Fruit fly (Drosophila melanogaster) whole organism, embryonic: ENCODE measurements around the gene CG31883.

Experiments used
- ATbp ChIP-seq: fragments of 200-800 bp; sonication (Bioruptor generic); optimal IDR thresholded peaks from 2 replicates; lab custom pipeline; 2017; ENCODE audit warnings: missing biosample characterization, mild to moderate bottlenecking, missing genetic modification characterization, missing genetic modification reagents
- Abd-B ChIP-seq: fragments of 200-800 bp; sonication (Bioruptor generic); optimal IDR thresholded peaks from 2 replicates; lab custom pipeline; 2018; ENCODE audit warnings: missing biosample characterization, mild to moderate bottlenecking, missing genetic modification characterization, moderate library complexity
- Atf3 ChIP-seq: fragments of 200-800 bp; sonication (Bioruptor generic); optimal IDR thresholded peaks from 3 replicates; lab custom pipeline; 2016; ENCODE audit warnings: missing biosample characterization, missing genetic modification characterization
- B-H2 ChIP-seq: fragments of 200-800 bp; sonication (Bioruptor generic); optimal IDR thresholded peaks from 2 replicates; lab custom pipeline; 2018; ENCODE audit warnings: missing biosample characterization, mild to moderate bottlenecking, missing genetic modification characterization
- CG10654 ChIP-seq: fragments of 200-800 bp; sonication (Bioruptor generic); optimal IDR thresholded peaks from 2 replicates; lab custom pipeline; 2016; ENCODE audit warnings: missing biosample characterization, missing genetic modification characterization
- CG11696 ChIP-seq: fragments of 200-800 bp; sonication (Bioruptor generic); IDR thresholded peaks from 2 replicates; pipeline ENCODE4 v1.3.6; 2022; ENCODE audit warnings: missing biosample characterization, missing genetic modification characterization
- CG12659 ChIP-seq: fragments of 200-800 bp; sonication (Bioruptor generic); optimal IDR thresholded peaks from 3 replicates; lab custom pipeline; 2017; ENCODE audit warnings: mild to moderate bottlenecking, missing biosample characterization, missing genetic modification reagents, missing genetic modification characterization
- CG12744 ChIP-seq: fragments of 200-800 bp; sonication (Bioruptor generic); optimal IDR thresholded peaks from 2 replicates; lab custom pipeline; 2016; ENCODE audit warnings: missing biosample characterization, missing genetic modification characterization
- CG14441 ChIP-seq: fragments of 200-800 bp; sonication (Bioruptor generic); IDR thresholded peaks from 2 replicates; pipeline ENCODE4 v1.3.6; 2022; ENCODE audit warnings: missing biosample characterization, missing genetic modification characterization
- CG15011 ChIP-seq: fragments of 200-800 bp; sonication (Bioruptor generic); optimal IDR thresholded peaks from 3 replicates; lab custom pipeline; 2018; ENCODE audit warnings: missing biosample characterization, mild to moderate bottlenecking, missing genetic modification characterization
- CG15601 ChIP-seq: fragments of 200-800 bp; sonication (Bioruptor generic); optimal IDR thresholded peaks from 3 replicates; lab custom pipeline; 2019; ENCODE audit warnings: missing biosample characterization, mild to moderate bottlenecking, missing genetic modification characterization, moderate library complexity
- CG17568 ChIP-seq: fragments of 200-800 bp; sonication (Bioruptor generic); optimal IDR thresholded peaks from 2 replicates; lab custom pipeline; 2018; ENCODE audit warnings: missing biosample characterization, mild to moderate bottlenecking, missing genetic modification characterization, moderate library complexity
- CG17612 ChIP-seq: fragments of 200-800 bp; sonication (Bioruptor generic); IDR thresholded peaks from 2 replicates; pipeline ENCODE4 v1.3.6; 2022; ENCODE audit warnings: missing biosample characterization, missing genetic modification characterization
- CG18262 ChIP-seq: fragments of 200-800 bp; optimal IDR thresholded peaks from 3 replicates; lab custom pipeline; 2019; ENCODE audit warnings: missing biosample characterization, mild to moderate bottlenecking, missing genetic modification characterization, moderate library complexity
- CG18599 ChIP-seq: fragments of 200-800 bp; sonication (Bioruptor generic); optimal IDR thresholded peaks from 3 replicates; lab custom pipeline; 2017; ENCODE audit warnings: missing biosample characterization, missing genetic modification characterization, mild to moderate bottlenecking, moderate library complexity, missing genetic modification reagents
- CG2120 ChIP-seq: fragments of 200-800 bp; sonication (Bioruptor generic); optimal IDR thresholded peaks from 3 replicates; lab custom pipeline; 2016; ENCODE audit warnings: missing biosample characterization, missing genetic modification characterization
- CG3065 ChIP-seq: fragments of 200-800 bp; sonication (Bioruptor generic); optimal IDR thresholded peaks from 2 replicates; lab custom pipeline; 2016; ENCODE audit warnings: missing biosample characterization, missing genetic modification characterization
- CG42726 ChIP-seq: fragments of 200-800 bp; sonication (Bioruptor generic); IDR thresholded peaks from 2 replicates; pipeline ENCODE4 v1.3.6; 2022; ENCODE audit warnings: missing biosample characterization, missing genetic modification characterization; ENCODE audit not compliant: partially characterized antibody
- CG4282 ChIP-seq: fragments of 200-800 bp; sonication (Bioruptor generic); optimal IDR thresholded peaks from 2 replicates; lab custom pipeline; 2016; ENCODE audit warnings: missing biosample characterization, missing genetic modification characterization
- CG4360 ChIP-seq: fragments of 200-800 bp; sonication (Bioruptor generic); IDR thresholded peaks from 2 replicates; pipeline ENCODE4 v1.3.6; 2022; ENCODE audit warnings: missing biosample characterization, missing genetic modification characterization
- CG8388 ChIP-seq: fragments of 200-800 bp; sonication (Bioruptor generic); optimal IDR thresholded peaks from 2 replicates; lab custom pipeline; 2019; ENCODE audit warnings: missing biosample characterization, mild to moderate bottlenecking, missing genetic modification characterization, moderate library complexity
- CG9727 ChIP-seq: fragments of 200-800 bp; sonication (Bioruptor generic); optimal IDR thresholded peaks from 3 replicates; lab custom pipeline; 2017; ENCODE audit warnings: missing biosample characterization, mild to moderate bottlenecking, missing genetic modification characterization
- E2f1 ChIP-seq: fragments of 200-800 bp; sonication (Bioruptor generic); IDR thresholded peaks from 2 replicates; pipeline ENCODE4 v1.3.6; 2022; ENCODE audit warnings: missing biosample characterization, missing genetic modification characterization
- Eip74EF ChIP-seq, 2 experiments: fragments of 200-800 bp in 1 of 2; fragments of >200 bp in 1 of 2; sonication (Bioruptor generic) in 1 of 2; optimal IDR thresholded peaks; 2 replicates each; lab custom pipeline; 2017 to 2019; ENCODE audit warnings: missing biosample characterization in 2 of 2, missing genetic modification characterization in 2 of 2, mild to moderate bottlenecking in 1 of 2, moderate library complexity in 1 of 2
- HLHmδ ChIP-seq: fragments of 200-800 bp; sonication (Bioruptor generic); optimal IDR thresholded peaks from 2 replicates; lab custom pipeline; 2018; ENCODE audit warnings: missing biosample characterization, mild to moderate bottlenecking, missing genetic modification characterization, moderate library complexity
- Hmr ChIP-seq: fragments of 200-800 bp; sonication (Bioruptor generic); optimal IDR thresholded peaks from 3 replicates; lab custom pipeline; 2017; ENCODE audit warnings: mild to moderate bottlenecking, missing biosample characterization, missing genetic modification reagents, missing genetic modification characterization
- Hr78 ChIP-seq, 2 experiments: fragments of 200-800 bp in 1 of 2; fragments of >200 bp in 1 of 2; sonication (Bioruptor generic) in 1 of 2; optimal IDR thresholded peaks; 2 replicates each; lab custom pipeline; 2017 to 2019; ENCODE audit warnings: missing biosample characterization in 2 of 2, missing genetic modification characterization in 2 of 2, mild to moderate bottlenecking in 1 of 2, moderate library complexity in 1 of 2
- Ptx1 ChIP-seq: fragments of 200-800 bp; sonication (Bioruptor generic); IDR thresholded peaks from 2 replicates; pipeline ENCODE4 v1.3.6; 2022; ENCODE audit warnings: missing biosample characterization, missing genetic modification characterization
- Rx ChIP-seq: fragments of 200-800 bp; sonication (Bioruptor generic); IDR thresholded peaks from 2 replicates; pipeline ENCODE4 v1.3.6; 2022; ENCODE audit warnings: missing biosample characterization, missing genetic modification characterization
- Xrp1 ChIP-seq: fragments of 200-800 bp; sonication (Bioruptor generic); IDR thresholded peaks from 2 replicates; pipeline ENCODE4 v1.3.6; 2022; ENCODE audit warnings: missing biosample characterization, missing genetic modification characterization
- ab ChIP-seq: fragments of 200-800 bp; sonication (Bioruptor generic); optimal IDR thresholded peaks from 2 replicates; lab custom pipeline; 2016; ENCODE audit warnings: missing biosample characterization, missing genetic modification characterization
- bsh ChIP-seq, 2 experiments: fragments of 200-800 bp; sonication (Bioruptor generic); optimal IDR thresholded peaks; 2 replicates each; lab custom pipeline; 2017 to 2018; ENCODE audit warnings: mild to moderate bottlenecking in 2 of 2, missing biosample characterization in 2 of 2, missing genetic modification characterization in 2 of 2, moderate library complexity in 1 of 2
- eyg ChIP-seq: fragments of 200-800 bp; sonication (Bioruptor generic); optimal IDR thresholded peaks from 3 replicates; lab custom pipeline; 2016; ENCODE audit warnings: missing biosample characterization, missing genetic modification characterization
- gfzf ChIP-seq: fragments of 200-800 bp; sonication (Bioruptor generic); optimal IDR thresholded peaks from 2 replicates; lab custom pipeline; 2016; ENCODE audit warnings: missing biosample characterization, mild to moderate bottlenecking, missing genetic modification characterization, moderate library complexity
- kay ChIP-seq: fragments of 200-800 bp; sonication (Bioruptor generic); optimal IDR thresholded peaks from 2 replicates; lab custom pipeline; 2016; ENCODE audit warnings: missing biosample characterization, missing genetic modification characterization
- lab ChIP-seq: fragments of 200-800 bp; sonication (Bioruptor generic); optimal IDR thresholded peaks from 3 replicates; lab custom pipeline; 2017; ENCODE audit warnings: missing biosample characterization, missing genetic modification characterization, mild to moderate bottlenecking, moderate library complexity, missing genetic modification reagents
- nau ChIP-seq: fragments of 200-800 bp; sonication (Bioruptor generic); optimal IDR thresholded peaks from 3 replicates; lab custom pipeline; 2017; ENCODE audit warnings: missing biosample characterization, mild to moderate bottlenecking, missing genetic modification characterization, missing genetic modification reagents
- nmo ChIP-seq: fragments of 200-800 bp; sonication (Bioruptor generic); optimal IDR thresholded peaks from 2 replicates; lab custom pipeline; 2018; ENCODE audit warnings: missing biosample characterization, mild to moderate bottlenecking, missing genetic modification characterization, moderate library complexity
- pho ChIP-seq: fragments of 200-800 bp; sonication (Bioruptor generic); optimal IDR thresholded peaks from 2 replicates; lab custom pipeline; 2016; ENCODE audit warnings: missing biosample characterization, missing genetic modification characterization
- scrt ChIP-seq: fragments of 200-800 bp; sonication (Bioruptor generic); optimal IDR thresholded peaks from 2 replicates; lab custom pipeline; 2018; ENCODE audit warnings: missing biosample characterization, mild to moderate bottlenecking, missing genetic modification characterization, moderate library complexity
- sens ChIP-seq: fragments of 200-800 bp; sonication (Bioruptor generic); peaks from one replicate; lab custom pipeline; 2016; ENCODE audit warnings: missing biosample characterization, missing genetic modification characterization
- shn ChIP-seq: fragments of 200-800 bp; sonication (Bioruptor generic); optimal IDR thresholded peaks from 3 replicates; lab custom pipeline; 2016; ENCODE audit warnings: missing biosample characterization, missing genetic modification characterization
- slp2 ChIP-seq: fragments of 200-800 bp; sonication (Bioruptor generic); optimal IDR thresholded peaks from 2 replicates; lab custom pipeline; 2016; ENCODE audit warnings: missing biosample characterization, missing genetic modification characterization
- sna ChIP-seq: fragments of 200-800 bp; sonication (Bioruptor generic); IDR thresholded peaks from 2 replicates; pipeline ENCODE4 v1.3.6; 2022; ENCODE audit warnings: missing biosample characterization, missing genetic modification characterization; ENCODE audit not compliant: partially characterized antibody
- tgo ChIP-seq: fragments of 200-800 bp; sonication (Bioruptor generic); IDR thresholded peaks from 3 replicates; pipeline ENCODE4 v1.3.6; 2022; ENCODE audit warnings: missing biosample characterization, missing genetic modification characterization
- twi ChIP-seq: fragments of 200-800 bp; optimal IDR thresholded peaks from 2 replicates; lab custom pipeline; 2019; ENCODE audit warnings: missing biosample characterization, mild to moderate bottlenecking, missing genetic modification characterization, moderate library complexity
- usp ChIP-seq: fragments of >200 bp; optimal IDR thresholded peaks from 2 replicates; lab custom pipeline; 2017; ENCODE audit warnings: missing biosample characterization, missing genetic modification characterization
- zen2 ChIP-seq: fragments of 200-800 bp; sonication (Bioruptor generic); IDR thresholded peaks from 3 replicates; pipeline ENCODE4 v1.3.6; 2022; ENCODE audit warnings: missing biosample characterization, missing genetic modification characterization; ENCODE audit not compliant: partially characterized antibody
- zf30C ChIP-seq: fragments of 200-800 bp; sonication (Bioruptor generic); optimal IDR thresholded peaks from 3 replicates; lab custom pipeline; 2018; ENCODE audit warnings: missing biosample characterization, mild to moderate bottlenecking, missing genetic modification characterization
- zfh1 ChIP-seq: fragments of 200-800 bp; sonication (Bioruptor generic); IDR thresholded peaks from 3 replicates; pipeline ENCODE4 v1.3.6; 2022; ENCODE audit warnings: missing biosample characterization, missing genetic modification characterization

CG31883 gene

dm6 chr2L:9525719-9526118, 2.6 kb upstream of the CG31883 start (continued):
- TF ChIP-seq CG4360 (GFP tag; lab: Robert Waterston, UW) = peak; percentile 52; the same call in 1 of the 2 replicates
- TF ChIP-seq gfzf (GFP tag; lab: Kevin White, UChicago) = peak; percentile 8
- peak; percentile 35 for TF ChIP-seq zf30C (GFP tag; lab: Kevin White, UChicago)
- peak; percentile 91 for TF ChIP-seq eyg (GFP tag; lab: Kevin White, UChicago)
- peak; percentile 30 to 90 for TF ChIP-seq bsh (GFP tag; optimal IDR thresholded peaks at IDR 0.05; lab: Kevin White, UChicago)
- peak; percentile 79 for TF ChIP-seq CG10654
- TF ChIP-seq Abd-B (GFP tag; lab: Kevin White, UChicago) = no peak
- peak; percentile 94 for TF ChIP-seq Xrp1
- TF ChIP-seq CG42726 (GFP tag; lab: Robert Waterston, UW) = no peak
- TF ChIP-seq zfh1 (GFP tag; lab: Robert Waterston, UW) = peak; percentile 90
- peak; percentile 91 for TF ChIP-seq CG9727
- peak; percentile 63 for TF ChIP-seq CG8388 (GFP tag; lab: Kevin White, UChicago)
- TF ChIP-seq CG12659 (GFP tag; lab: Kevin White, UChicago) = peak; percentile 89
- peak; percentile 86 for TF ChIP-seq B-H2 (GFP tag; lab: Kevin White, UChicago)
- TF ChIP-seq CG15011 = peak; percentile 91
- TF ChIP-seq tgo (GFP tag; lab: Robert Waterston, UW) = peak; percentile 57; the same call in 2 of the 3 replicates
- peak; percentile 77 for TF ChIP-seq CG11696 (GFP tag; lab: Robert Waterston, UW)
- TF ChIP-seq CG4282 (GFP tag; lab: Kevin White, UChicago) = peak; percentile 81
- peak; percentile 51; the same call in 1 of the 2 replicates for TF ChIP-seq Ptx1 (GFP tag; lab: Robert Waterston, UW)
- TF ChIP-seq shn (GFP tag; lab: Kevin White, UChicago) = peak; percentile 69
- peak; percentile 95 for TF ChIP-seq nau
- TF ChIP-seq twi (tag; lab: Kevin White, UChicago) = peak; percentile 81
- TF ChIP-seq nmo = peak; percentile 32
- peak; percentile 90 for TF ChIP-seq CG12744 (GFP tag; lab: Kevin White, UChicago)
- peak in 1 of 2 experiments; percentile 77 for TF ChIP-seq Eip74EF (GFP tag; optimal IDR thresholded peaks at IDR 0.05; lab: Kevin White, UChicago)
- TF ChIP-seq E2f1 (GFP tag; lab: Robert Waterston, UW) = peak; percentile 67; the same call in 1 of the 2 replicates
- TF ChIP-seq pho (GFP tag; lab: Kevin White, UChicago) = peak; percentile 78
- TF ChIP-seq Hr78 (GFP tag; optimal IDR thresholded peaks at IDR 0.05; lab: Kevin White, UChicago) = peak in 1 of 2 experiments; percentile 46
- peak; percentile 71 for TF ChIP-seq CG14441 (GFP tag; lab: Robert Waterston, UW)
- TF ChIP-seq slp2 (GFP tag; lab: Kevin White, UChicago) = peak; percentile 71
- TF ChIP-seq sna (GFP tag; lab: Robert Waterston, UW) = no peak
- 0 out of 2 replicates have a peak, but pooled peaks have one; percentile 44 for TF ChIP-seq Rx (GFP tag; lab: Robert Waterston, UW)
- peak; percentile 76 for TF ChIP-seq Atf3

dm6 chr2L:9526518-9526917, 1.8 kb upstream of the CG31883 start:
- TF ChIP-seq CG17568 (GFP tag; lab: Kevin White, UChicago) = no peak
- no peak for TF ChIP-seq usp (GFP tag; lab: Kevin White, UChicago)
- TF ChIP-seq CG17612 (GFP tag; lab: Robert Waterston, UW) = no peak
- no peak for TF ChIP-seq kay (GFP tag; lab: Kevin White, UChicago)
- no peak for TF ChIP-seq Hmr (GFP tag; lab: Kevin White, UChicago)
- TF ChIP-seq sens (GFP tag; lab: Kevin White, UChicago) = no peak
- TF ChIP-seq ab = no peak
- no peak for TF ChIP-seq sna (GFP tag; lab: Robert Waterston, UW)
- TF ChIP-seq scrt (GFP tag; lab: Kevin White, UChicago) = no peak
- no peak for TF ChIP-seq CG18262 (tag; lab: Kevin White, UChicago)
- TF ChIP-seq CG15601 (tag; lab: Kevin White, UChicago) = peak; percentile 2
- TF ChIP-seq CG3065 = no peak
- TF ChIP-seq HLHmδ (GFP tag; lab: Kevin White, UChicago) = no peak
- no peak for TF ChIP-seq zen2 (GFP tag; lab: Robert Waterston, UW)
- TF ChIP-seq ATbp = peak; percentile 38
- TF ChIP-seq lab (GFP tag; lab: Kevin White, UChicago) = peak; percentile 43
- TF ChIP-seq CG2120 (GFP tag; lab: Kevin White, UChicago) = no peak
- TF ChIP-seq CG18599 (GFP tag; lab: Kevin White, UChicago) = peak; percentile 27
